Fruit fly (Drosophila melanogaster) whole organism, pupa: ENCODE measurements around the gene Smu1.

Experiments
- CG10348 ChIP-seq: fragments of 200-800 bp; sonication (Bioruptor generic); IDR thresholded peaks from 2 replicates; pipeline ENCODE4 v1.3.6; 2022; ENCODE audit warnings: missing biosample characterization, missing genetic modification characterization
- CG12605 ChIP-seq: fragments of 200-800 bp; sonication (Bioruptor generic); IDR thresholded peaks from 2 replicates; pipeline ENCODE4 v1.3.6; 2022; ENCODE audit warnings: missing biosample characterization, missing genetic modification characterization
- CG13204 ChIP-seq: fragments of 200-800 bp; sonication (Bioruptor generic); optimal IDR thresholded peaks from 2 replicates; lab custom pipeline; 2018; ENCODE audit warnings: missing biosample characterization, mild to moderate bottlenecking, missing genetic modification characterization, moderate library complexity
- CG14655 ChIP-seq: fragments of 200-800 bp; sonication (Bioruptor generic); optimal IDR thresholded peaks from 3 replicates; lab custom pipeline; 2017; ENCODE audit warnings: mild to moderate bottlenecking, missing biosample characterization, missing genetic modification reagents, missing genetic modification characterization
- CG15710 ChIP-seq: fragments of 200-800 bp; sonication (Bioruptor generic); optimal IDR thresholded peaks from 2 replicates; lab custom pipeline; 2018; ENCODE audit warnings: missing biosample characterization, mild to moderate bottlenecking, missing genetic modification characterization, moderate library complexity
- CG17806 ChIP-seq: fragments of 200-800 bp; sonication (Bioruptor generic); optimal IDR thresholded peaks from 2 replicates; lab custom pipeline; 2018; ENCODE audit warnings: missing biosample characterization, mild to moderate bottlenecking, missing genetic modification characterization, moderate library complexity
- CG32121 ChIP-seq: fragments of 200-800 bp; sonication (Bioruptor generic); IDR thresholded peaks from 2 replicates; pipeline ENCODE4 v1.3.6; 2022; ENCODE audit warnings: missing biosample characterization, missing genetic modification characterization
- CG34367 ChIP-seq: fragments of 200-800 bp; sonication (Bioruptor generic); optimal IDR thresholded peaks from 2 replicates; lab custom pipeline; 2018; ENCODE audit warnings: missing biosample characterization, mild to moderate bottlenecking, missing genetic modification characterization
- CG4496 ChIP-seq: fragments of 200-800 bp; sonication (Bioruptor generic); IDR thresholded peaks from 3 replicates; pipeline ENCODE4 v1.3.6; 2022; ENCODE audit warnings: missing biosample characterization, missing genetic modification characterization
- CG8159 ChIP-seq: fragments of 200-800 bp; sonication (Bioruptor generic); optimal IDR thresholded peaks from 3 replicates; lab custom pipeline; 2018; ENCODE audit warnings: missing biosample characterization, mild to moderate bottlenecking, missing genetic modification characterization, moderate library complexity
- CG8301 ChIP-seq: fragments of 200-800 bp; sonication (Bioruptor generic); optimal IDR thresholded peaks from 2 replicates; lab custom pipeline; 2018; ENCODE audit warnings: missing biosample characterization, mild to moderate bottlenecking, missing genetic modification characterization
- CG9948 ChIP-seq: fragments of 200-800 bp; sonication (Bioruptor generic); optimal IDR thresholded peaks from 2 replicates; lab custom pipeline; 2018; ENCODE audit warnings: missing biosample characterization, mild to moderate bottlenecking, missing genetic modification characterization, moderate library complexity
- D1 ChIP-seq: fragments of 200-800 bp; sonication (Bioruptor generic); optimal IDR thresholded peaks from 2 replicates; lab custom pipeline; 2018; ENCODE audit warnings: missing biosample characterization, mild to moderate bottlenecking, missing genetic modification characterization, moderate library complexity
- EcR ChIP-seq: fragments of 200-800 bp; sonication (Bioruptor generic); optimal IDR thresholded peaks from 3 replicates; lab custom pipeline; 2019; ENCODE audit warnings: missing biosample characterization, missing genetic modification characterization, mild to moderate bottlenecking, moderate library complexity, missing genetic modification reagents
- Ets98B ChIP-seq: fragments of 200-800 bp; sonication (Bioruptor generic); IDR thresholded peaks from 2 replicates; pipeline ENCODE4 v1.3.6; 2022; ENCODE audit warnings: missing biosample characterization, missing genetic modification characterization
- Pif1A ChIP-seq: fragments of 200-800 bp; sonication (Bioruptor generic); optimal IDR thresholded peaks from 3 replicates; lab custom pipeline; 2016; ENCODE audit warnings: missing biosample characterization, missing genetic modification characterization
- Pif1B ChIP-seq: fragments of 200-800 bp; sonication (Bioruptor generic); optimal IDR thresholded peaks from 3 replicates; lab custom pipeline; 2016; ENCODE audit warnings: missing biosample characterization, missing genetic modification characterization
- Snoo ChIP-seq: fragments of 200-800 bp; sonication (Bioruptor generic); optimal IDR thresholded peaks from 3 replicates; lab custom pipeline; 2017; ENCODE audit warnings: missing biosample characterization, mild to moderate bottlenecking, missing genetic modification characterization, inconsistent platforms
- fd96Ca ChIP-seq: fragments of 200-800 bp; sonication (Bioruptor generic); IDR thresholded peaks from 3 replicates; pipeline ENCODE4 v1.3.6; 2022; ENCODE audit warnings: missing biosample characterization, missing genetic modification characterization
- gl ChIP-seq: fragments of 200-800 bp; sonication (Bioruptor generic); optimal IDR thresholded peaks from 2 replicates; lab custom pipeline; 2018; ENCODE audit warnings: missing biosample characterization, mild to moderate bottlenecking, missing genetic modification characterization
- rn ChIP-seq: fragments of 200-800 bp; sonication (Bioruptor generic); IDR thresholded peaks from 2 replicates; pipeline ENCODE4 v1.3.6; 2022; ENCODE audit warnings: missing biosample characterization, missing genetic modification characterization

Gene Smu1

dm6 chr3R:18986089-18986887 is 5.2 kb upstream of the Smu1 start:
- TF ChIP-seq CG32121 (GFP tag; lab: Robert Waterston, UW) (no peak), rn (no peak), fd96Ca (GFP tag; lab: Robert Waterston, UW) (no peak), CG14655 (GFP tag; lab: Kevin White, UChicago) (peak; percentile 2), CG4496 (GFP tag; lab: Robert Waterston, UW) (no peak), CG9948 (tag; lab: Kevin White, UChicago) (no peak), Ets98B (GFP tag; lab: Robert Waterston, UW) (no peak; the same call in 1 of the 2 replicates), gl (no peak), CG8159 (tag; lab: Kevin White, UChicago) (peak; percentile 15)

DNA sequence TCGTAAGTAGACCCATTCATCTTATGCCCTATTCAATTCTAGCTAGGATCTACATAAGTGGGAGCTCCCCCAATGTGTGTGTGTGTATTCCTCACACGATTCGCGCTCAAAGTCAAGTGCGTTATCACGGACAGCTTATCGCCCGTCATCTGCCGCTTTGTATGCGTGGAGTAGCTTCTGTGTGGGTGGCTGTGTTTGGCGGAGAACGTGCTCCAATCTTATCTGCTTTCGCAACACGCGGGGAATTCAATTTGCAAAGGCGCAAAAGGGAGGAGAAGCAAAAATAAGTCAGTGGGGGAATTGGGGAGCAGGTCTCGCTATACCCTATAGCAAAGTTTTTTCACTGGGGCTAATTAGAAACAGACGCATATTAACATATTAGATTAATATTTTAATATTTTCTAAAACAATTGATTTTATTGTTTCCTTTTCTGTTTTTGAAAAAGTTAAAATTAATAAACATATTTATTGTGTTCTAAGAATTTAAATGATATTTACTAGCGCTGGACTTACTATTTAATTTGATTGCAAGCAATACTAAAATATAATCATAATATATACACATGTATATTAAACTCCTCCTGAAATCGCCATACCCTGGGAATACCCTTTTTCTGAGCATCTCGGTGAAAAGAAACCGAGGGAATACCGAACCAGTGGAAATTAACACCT is 4.1 kb upstream of the Smu1 start:
- TF ChIP-seq Snoo (tag; lab: Kevin White, UChicago) (peak; percentile 87), Pif1B (peak; percentile 38), CG12605 (GFP tag; lab: Robert Waterston, UW) (no peak), CG32121 (GFP tag; lab: Robert Waterston, UW) (0 out of 2 replicates have a peak, but pooled peaks have one; percentile 29), CG10348 (GFP tag; lab: Robert Waterston, UW) (no peak), CG13204 (GFP tag; lab: Kevin White, UChicago) (no peak), D1 (tag; lab: Kevin White, UChicago) (peak; percentile 43), Ets98B (GFP tag; lab: Robert Waterston, UW) (no peak), CG9948 (tag; lab: Kevin White, UChicago) (peak; percentile 85), CG34367 (tag; lab: Kevin White, UChicago) (peak; percentile 56), CG4496 (GFP tag; lab: Robert Waterston, UW) (no peak), CG14655 (GFP tag; lab: Kevin White, UChicago) (peak; percentile 87), CG8159 (tag; lab: Kevin White, UChicago) (peak; percentile 90), Pif1A (peak; percentile 40), EcR (GFP tag; lab: Kevin White, UChicago) (peak; percentile 22), fd96Ca (GFP tag; lab: Robert Waterston, UW) (no peak), CG17806 (peak; percentile 74), CG15710 (tag; lab: Kevin White, UChicago) (peak; percentile 80), gl (no peak), rn (peak; percentile 54), CG8301 (tag; lab: Kevin White, UChicago) (peak; percentile 76)

DNA sequence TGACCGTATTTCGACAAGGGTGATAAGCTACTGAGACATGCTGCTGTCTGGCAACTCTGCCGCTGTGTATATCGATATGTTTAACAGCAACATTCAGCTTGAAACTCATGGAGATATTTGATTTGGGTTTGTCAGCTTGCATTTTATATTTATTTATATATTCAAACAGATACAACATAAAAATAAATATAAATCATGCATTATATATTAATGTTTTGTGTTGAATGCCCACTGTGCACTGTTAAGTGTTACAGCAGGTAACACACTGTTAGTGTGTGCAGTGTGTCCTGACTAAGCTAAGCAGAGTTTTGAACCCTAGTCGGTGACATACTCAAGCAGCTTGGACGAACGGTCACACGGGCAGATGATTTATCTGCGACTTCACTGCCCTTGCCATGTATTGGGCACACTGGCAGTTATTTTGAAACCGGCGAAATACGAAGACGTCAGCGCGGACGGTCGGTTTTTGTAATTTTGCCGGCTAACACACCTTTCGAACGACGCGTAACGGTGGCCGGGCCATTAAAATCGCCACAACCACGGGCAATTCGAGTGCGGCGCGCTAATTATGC is 2.6 kb upstream of the Smu1 start, which contains the start of the genes snRNP-U1-C and gukh:
Gene snRNP-U1-C (minus strand): TSS at position 37 of the 572 bp plus-strand sequence.
Gene gukh (plus strand): TSS at position 412 of the 572 bp plus-strand sequence.
- peak; percentile 44 for TF ChIP-seq CG8301 (tag; lab: Kevin White, UChicago)
- peak; percentile 83 for TF ChIP-seq CG32121 (GFP tag; lab: Robert Waterston, UW)
- TF ChIP-seq CG17806, result peak; percentile 62
- TF ChIP-seq Ets98B (GFP tag; lab: Robert Waterston, UW), result peak; percentile 86
- peak; percentile 71 for TF ChIP-seq CG15710 (tag; lab: Kevin White, UChicago)
- peak; percentile 44 for TF ChIP-seq Pif1A
- peak; percentile 48 for TF ChIP-seq CG14655 (GFP tag; lab: Kevin White, UChicago)
- no peak for TF ChIP-seq D1 (tag; lab: Kevin White, UChicago)
- peak; percentile 52 for TF ChIP-seq Snoo (tag; lab: Kevin White, UChicago)
- TF ChIP-seq fd96Ca (GFP tag; lab: Robert Waterston, UW), result peak; percentile 67
- peak; percentile 73 for TF ChIP-seq Pif1B
- no peak for TF ChIP-seq gl
- no peak for TF ChIP-seq CG10348 (GFP tag; lab: Robert Waterston, UW)
- peak; percentile 65; the same call in 1 of the 2 replicates for TF ChIP-seq CG12605 (GFP tag; lab: Robert Waterston, UW)
- peak; percentile 50 for TF ChIP-seq CG9948 (tag; lab: Kevin White, UChicago)
- no peak for TF ChIP-seq CG13204 (GFP tag; lab: Kevin White, UChicago)
- peak; percentile 91 for TF ChIP-seq CG4496 (GFP tag; lab: Robert Waterston, UW)
- TF ChIP-seq CG8159 (tag; lab: Kevin White, UChicago), result peak; percentile 48
- peak; percentile 65 for TF ChIP-seq CG34367 (tag; lab: Kevin White, UChicago)
- TF ChIP-seq EcR (GFP tag; lab: Kevin White, UChicago), result peak; percentile 48
- TF ChIP-seq rn, result peak; percentile 22; the same call in 1 of the 2 replicates
- TF ChIP-seq, all 21 proteins: peak for 17

dm6 chr3R:18978709-18979108 is 2.4 kb downstream of the Smu1 start, which contains the start of gene euc:
TSS of gene euc (minus strand) at chr3R:18978809.
- TF ChIP-seq D1 (tag; lab: Kevin White, UChicago) (no peak), CG4496 (GFP tag; lab: Robert Waterston, UW) (no peak), CG12605 (GFP tag; lab: Robert Waterston, UW) (no peak), Ets98B (GFP tag; lab: Robert Waterston, UW) (no peak), CG32121 (GFP tag; lab: Robert Waterston, UW) (no peak), CG8159 (tag; lab: Kevin White, UChicago) (no peak), CG13204 (GFP tag; lab: Kevin White, UChicago) (no peak), CG14655 (GFP tag; lab: Kevin White, UChicago) (no peak), CG9948 (tag; lab: Kevin White, UChicago) (no peak), Pif1B (no peak), rn (no peak), Pif1A (no peak), gl (no peak), EcR (GFP tag; lab: Kevin White, UChicago) (no peak), Snoo (tag; lab: Kevin White, UChicago) (no peak), CG17806 (no peak), CG8301 (tag; lab: Kevin White, UChicago) (no peak), fd96Ca (GFP tag; lab: Robert Waterston, UW) (no peak), CG10348 (GFP tag; lab: Robert Waterston, UW) (no peak)
